Worm (Caenorhabditis elegans): ENCODE results near the gene K10C8.4.

Gene K10C8.4

DNA sequence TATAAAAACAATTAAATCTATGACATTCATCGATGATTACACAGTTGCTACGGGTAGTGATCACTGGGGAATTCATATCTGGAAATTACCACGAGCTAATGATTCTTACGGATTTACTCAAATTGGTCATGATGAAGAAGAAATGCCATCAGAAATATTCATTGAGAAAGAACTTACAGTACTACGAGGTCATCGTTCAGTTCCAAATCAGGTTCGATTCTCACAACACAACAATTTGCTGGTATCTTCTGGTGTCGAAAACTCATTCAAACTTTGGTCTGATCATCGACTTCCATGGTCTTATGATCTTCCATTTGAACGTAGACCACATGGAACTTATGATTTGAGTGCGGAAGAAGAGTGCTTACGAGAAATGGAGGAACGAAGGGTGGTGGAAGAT is 10.4 kb downstream of the K10C8.4 start:
- TF ChIP-seq daf-12 (tag; optimal IDR thresholded peaks at IDR 0.05): no peak
- no peak for TF ChIP-seq hmg-11 (tag; optimal IDR thresholded peaks at IDR 0.05)
- no peak for TF ChIP-seq lin-39 (tag; optimal IDR thresholded peaks at IDR 0.05)
- TF ChIP-seq skn-1 (tag; optimal IDR thresholded peaks at IDR 0.05): no peak
- TF ChIP-seq mml-1 (tag; optimal IDR thresholded peaks at IDR 0.05): no peak
- TF ChIP-seq unc-62 (GFP tag; optimal IDR thresholded peaks at IDR 0.05): no peak
- no peak for TF ChIP-seq ztf-11 (tag; optimal IDR thresholded peaks at IDR 0.05)
- no peak for TF ChIP-seq nhr-25 (tag; optimal IDR thresholded peaks at IDR 0.05)
- TF ChIP-seq elt-1 (tag; optimal IDR thresholded peaks at IDR 0.05): no peak

DNA sequence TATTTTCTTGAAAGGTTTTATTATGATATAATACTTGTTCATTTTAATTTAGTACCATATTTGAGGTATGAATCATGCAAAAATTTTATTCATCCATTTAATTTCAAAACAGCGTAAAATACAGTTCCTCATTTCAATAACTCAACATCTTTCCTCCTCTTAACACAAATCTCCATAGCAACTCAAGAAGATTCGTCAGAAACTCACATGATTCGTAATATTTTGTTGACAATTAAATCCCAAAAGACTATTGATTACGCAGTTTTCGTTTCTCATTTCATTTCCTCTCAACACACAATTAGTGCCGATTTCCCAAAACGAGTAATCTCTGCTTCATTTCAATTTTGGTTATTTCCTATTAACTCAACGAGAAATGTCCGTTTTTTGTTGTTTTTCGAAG is 12.2 kb downstream of the K10C8.4 start, which contains the start of gene R11D1.2:
TSS of gene R11D1.2 (plus strand) at position 301 of the 400 bp plus-strand sequence.
- TF ChIP-seq lin-39 (tag; optimal IDR thresholded peaks at IDR 0.05) (no peak), zag-1 (tag; optimal IDR thresholded peaks at IDR 0.05) (no peak), snpc-4 (tag; optimal IDR thresholded peaks at IDR 0.05) (no peak), eor-1 (tag; optimal IDR thresholded peaks at IDR 0.05) (no peak), nhr-76 (tag; optimal IDR thresholded peaks at IDR 0.05) (no peak), ceh-9 (tag; optimal IDR thresholded peaks at IDR 0.05) (no peak), egl-27 (tag; optimal IDR thresholded peaks at IDR 0.05) (no peak), sea-2 (GFP tag; optimal IDR thresholded peaks at IDR 0.05) (no peak), aly-2 (tag; optimal IDR thresholded peaks at IDR 0.05) (no peak), tbx-2 (tag; optimal IDR thresholded peaks at IDR 0.05) (no peak), daf-12 (tag; optimal IDR thresholded peaks at IDR 0.05) (no peak), nhr-67 (tag; optimal IDR thresholded peaks at IDR 0.05) (no peak), hmg-11 (tag; optimal IDR thresholded peaks at IDR 0.05) (no peak), ceh-82 (tag; optimal IDR thresholded peaks at IDR 0.05) (no peak), elt-1 (tag; optimal IDR thresholded peaks at IDR 0.05) (no peak), unc-39 (tag; optimal IDR thresholded peaks at IDR 0.05) (no peak), mml-1 (tag; optimal IDR thresholded peaks at IDR 0.05) (no peak)

DNA sequence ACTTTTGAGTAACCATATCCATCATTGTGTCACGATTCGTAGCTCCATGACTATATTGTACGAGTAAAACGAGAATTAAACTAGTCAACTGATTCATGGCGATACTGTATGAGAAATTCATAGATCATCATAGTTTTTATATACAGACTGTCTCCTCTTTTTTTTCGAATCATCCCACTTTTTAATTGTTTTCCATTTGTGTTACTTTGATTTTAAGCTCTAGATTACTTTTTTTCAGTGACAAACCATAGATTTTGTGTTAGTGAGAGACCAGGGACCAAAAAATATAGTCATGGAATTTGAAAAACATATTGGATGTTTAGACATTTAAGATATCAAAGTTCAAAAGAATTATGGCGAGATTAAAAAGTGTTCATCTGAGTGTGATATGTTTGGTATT is 15.9 kb downstream of the K10C8.4 start, which contains the start of gene R11D1.3:
TSS of gene R11D1.3 (minus strand) at position 101 of the 400 bp plus-strand sequence.
- TF ChIP-seq elt-3 (tag; optimal IDR thresholded peaks at IDR 0.05) (no peak), egl-27 (tag; optimal IDR thresholded peaks at IDR 0.05) (no peak), pqm-1 (tag; optimal IDR thresholded peaks at IDR 0.05) (no peak), fos-1 (tag; optimal IDR thresholded peaks at IDR 0.05) (no peak), unc-39 (tag; optimal IDR thresholded peaks at IDR 0.05) (no peak), snpc-4 (tag; optimal IDR thresholded peaks at IDR 0.05) (no peak), R02D3.7 (tag; optimal IDR thresholded peaks at IDR 0.05) (no peak), nhr-28 (tag; optimal IDR thresholded peaks at IDR 0.05) (no peak), pha-4 (tag; optimal IDR thresholded peaks at IDR 0.05) (no peak)

DNA sequence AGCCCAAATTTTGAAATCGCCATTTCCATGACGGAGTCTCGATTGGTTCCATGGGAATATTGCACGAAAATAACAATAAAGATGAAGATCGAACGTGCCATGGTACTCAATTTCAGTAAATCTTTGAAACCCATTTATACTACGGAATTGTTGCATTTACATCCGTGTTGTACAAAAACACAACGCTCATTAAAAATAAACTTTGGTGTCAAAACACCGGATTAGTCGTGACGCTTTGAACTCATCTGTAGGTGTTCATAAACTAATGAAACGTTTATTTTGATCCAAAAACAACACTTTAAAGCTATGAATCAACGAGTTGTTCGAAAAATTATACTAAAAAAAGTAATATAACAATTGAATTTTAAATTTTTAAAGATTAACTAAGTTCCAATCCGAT is 18.1 kb downstream of the K10C8.4 start, which contains the start of gene R11D1.4:
TSS of gene R11D1.4 (minus strand) at position 101 of the 400 bp plus-strand sequence.
- TF ChIP-seq sea-2 (GFP tag; optimal IDR thresholded peaks at IDR 0.05) (no peak), mdl-1 (tag; optimal IDR thresholded peaks at IDR 0.05) (no peak), nhr-77 (tag; optimal IDR thresholded peaks at IDR 0.05) (no peak), ceh-28 (tag; optimal IDR thresholded peaks at IDR 0.05) (no peak), nhr-28 (tag; optimal IDR thresholded peaks at IDR 0.05) (no peak), fkh-2 (tag; optimal IDR thresholded peaks at IDR 0.05) (no peak), unc-62 (GFP tag; optimal IDR thresholded peaks at IDR 0.05) (no peak), ZK546.5 (tag; optimal IDR thresholded peaks at IDR 0.05) (no peak)

DNA sequence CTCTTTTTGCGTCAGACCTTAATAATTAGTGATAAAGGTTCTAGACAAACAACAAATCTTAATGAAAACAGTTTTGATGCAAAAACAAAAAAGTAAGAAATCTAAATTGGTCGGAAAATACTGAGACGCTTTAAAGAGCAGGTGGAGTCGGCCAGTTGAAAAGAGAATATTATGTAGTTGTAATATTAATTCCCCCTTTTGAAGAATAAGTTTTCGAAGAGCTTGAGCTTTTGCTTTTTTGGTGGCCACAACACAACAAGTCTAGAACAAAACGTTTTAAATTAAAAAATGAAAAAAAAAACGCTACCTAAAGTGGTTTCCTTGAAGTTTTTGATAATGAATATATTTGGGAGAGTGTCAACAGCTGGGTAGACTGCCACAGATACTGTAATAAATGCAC is 20.4 kb downstream of the K10C8.4 start, which contains the start of gene str-178:
TSS of gene str-178 (minus strand) at position 101 of the 400 bp plus-strand sequence.
- no peak for TF ChIP-seq ceh-28 (tag; optimal IDR thresholded peaks at IDR 0.05)
- no peak for TF ChIP-seq nhr-76 (tag; optimal IDR thresholded peaks at IDR 0.05)
- TF ChIP-seq nhr-23 (tag; optimal IDR thresholded peaks at IDR 0.05): no peak
- TF ChIP-seq nhr-12 (tag; optimal IDR thresholded peaks at IDR 0.05): no peak
- TF ChIP-seq ama-1 (optimal IDR thresholded peaks at IDR 0.05): no peak
- no peak for TF ChIP-seq zag-1 (tag; optimal IDR thresholded peaks at IDR 0.05)
- TF ChIP-seq jun-1 (tag; optimal IDR thresholded peaks at IDR 0.05): no peak
- TF ChIP-seq nhr-43 (tag; optimal IDR thresholded peaks at IDR 0.05; ENCODE audit: poor library complexity, severe bottlenecking): no peak
- TF ChIP-seq ceh-9 (tag; optimal IDR thresholded peaks at IDR 0.05): no peak
- TF ChIP-seq pqm-1 (tag; optimal IDR thresholded peaks at IDR 0.05): no peak
- no peak for TF ChIP-seq nhr-11 (tag; optimal IDR thresholded peaks at IDR 0.05)
- no peak for TF ChIP-seq nhr-25 (tag; optimal IDR thresholded peaks at IDR 0.05)
- no peak for TF ChIP-seq tbx-2 (tag; optimal IDR thresholded peaks at IDR 0.05)
- no peak for TF ChIP-seq egl-5 (tag; optimal IDR thresholded peaks at IDR 0.05)
- TF ChIP-seq mdl-1 (tag; optimal IDR thresholded peaks at IDR 0.05): no peak
- TF ChIP-seq R02D3.7 (tag; optimal IDR thresholded peaks at IDR 0.05): no peak
- TF ChIP-seq snpc-4 (tag; optimal IDR thresholded peaks at IDR 0.05): no peak
- no peak for TF ChIP-seq lin-39 (tag; optimal IDR thresholded peaks at IDR 0.05)

Measured in whole organism, L3 larva.